Worm (Caenorhabditis elegans): ENCODE results near the gene lat-2.

DNA sequence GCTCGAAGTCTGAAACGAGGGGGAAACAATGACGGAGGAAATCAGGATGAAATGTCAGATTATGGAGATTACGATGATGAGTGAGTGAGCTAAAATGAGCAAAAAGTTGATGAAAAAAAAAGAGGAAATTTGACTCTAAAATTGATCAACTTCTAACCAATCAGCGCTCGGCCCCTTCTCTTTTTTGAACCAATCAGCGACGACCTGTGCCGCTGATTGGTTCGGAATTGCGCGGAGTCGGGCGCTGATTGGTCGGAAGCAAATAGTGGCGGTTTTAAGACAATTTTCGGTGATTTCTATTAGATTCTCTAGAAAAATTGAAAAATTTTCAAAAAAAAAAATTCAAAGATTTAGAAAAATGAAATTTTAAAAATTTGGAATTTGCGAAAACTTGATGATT lies 21.1 kb upstream of the lat-2 start:
- no peak for TF ChIP-seq unc-62 (GFP tag; optimal IDR thresholded peaks at IDR 0.05)
- TF ChIP-seq lin-40 (tag; optimal IDR thresholded peaks at IDR 0.05) = no peak
- TF ChIP-seq K11D2.4 (GFP tag; IDR thresholded peaks at IDR 0.05) = no peak
- no peak for TF ChIP-seq nfya-1 (tag; optimal IDR thresholded peaks at IDR 0.05; ENCODE audit: borderline replicate concordance, insufficient read depth)
- TF ChIP-seq B0035.1 (tag; optimal IDR thresholded peaks at IDR 0.05) = no peak

All from whole organism, young adult.